Worm (Caenorhabditis elegans) whole organism, L4 larva: ENCODE data around the gene B0228.9.

Source experiments
- D1046.2 ChIP-seq: fragments of 200-800 bp; sonication (Bioruptor generic); IDR thresholded peaks from 2 replicates; pipeline ENCODE4 v1.3.6; 2022; ENCODE audit warnings: missing genetic modification characterization, missing compliant biosample characterization
- F26F4.8 ChIP-seq: fragments of 200-800 bp; sonication (Bioruptor generic); conservative IDR thresholded peaks from 2 replicates; pipeline ENCODE4 v1.3.6; 2022; ENCODE audit warnings: missing genetic modification characterization, missing compliant biosample characterization
- F37D6.2 ChIP-seq: sonication (generic microtip); optimal IDR thresholded peaks from 2 replicates; lab custom pipeline; 2016; ENCODE audit warnings: mild to moderate bottlenecking, missing genetic modification characterization, missing compliant biosample characterization
- R02D3.7 ChIP-seq: fragments of 150-350 bp; sonication (generic microtip); optimal IDR thresholded peaks from 3 replicates; lab custom pipeline; 2014; ENCODE audit warnings: missing biosample characterization, missing genetic modification characterization
- Y5F2A.4 ChIP-seq: fragments of 200-800 bp; sonication (Bioruptor generic); optimal IDR thresholded peaks from 2 replicates; lab custom pipeline; 2018; ENCODE audit warnings: mild to moderate bottlenecking, missing genetic modification characterization, missing compliant biosample characterization
- Y75B8A.6 ChIP-seq: fragments of 200-800 bp; sonication (Bioruptor generic); IDR thresholded peaks from 2 replicates; pipeline ENCODE4 v1.3.6; 2022; ENCODE audit warnings: missing genetic modification reagents, missing genetic modification characterization, missing compliant biosample characterization
- ZK337.2 ChIP-seq: fragments of 200-800 bp; sonication (Bioruptor generic); IDR thresholded peaks from 2 replicates; pipeline ENCODE4 v1.3.6; 2022; ENCODE audit warnings: missing genetic modification reagents, missing genetic modification characterization, missing compliant biosample characterization
- ama-1 ChIP-seq: fragments of 150-350 bp; optimal IDR thresholded peaks from 2 replicates; lab custom pipeline; 2014; ENCODE audit warnings: inconsistent platforms, mixed read lengths
- ceh-62 ChIP-seq: sonication (generic microtip); optimal IDR thresholded peaks from 2 replicates; lab custom pipeline; 2017; ENCODE audit warnings: missing biosample characterization, missing genetic modification characterization
- ceh-82 ChIP-seq: sonication (generic microtip); optimal IDR thresholded peaks from 2 replicates; lab custom pipeline; 2017; ENCODE audit warnings: missing biosample characterization, missing genetic modification characterization
- ces-1 ChIP-seq: fragments of 150-350 bp; sonication (generic microtip); optimal IDR thresholded peaks from 4 replicates; lab custom pipeline; 2014; ENCODE audit warnings: missing biosample characterization, missing genetic modification reagents, missing genetic modification characterization
- daf-12 ChIP-seq: fragments of 150-350 bp; optimal IDR thresholded peaks from 2 replicates; lab custom pipeline; 2014; ENCODE audit warnings: missing biosample characterization, missing genetic modification reagents, missing genetic modification characterization
- daf-19 ChIP-seq: fragments of 200-800 bp; sonication (Bioruptor generic); conservative IDR thresholded peaks from 2 replicates; pipeline ENCODE4 v1.3.6; 2022; ENCODE audit warnings: missing genetic modification characterization, missing compliant biosample characterization
- daf-8 ChIP-seq: fragments of 200-800 bp; sonication (Bioruptor generic); IDR thresholded peaks from 2 replicates; pipeline ENCODE4 v1.3.6; 2022; ENCODE audit warnings: missing genetic modification characterization, missing compliant biosample characterization
- dmd-6 ChIP-seq: fragments of 200-800 bp; sonication (Bioruptor generic); IDR thresholded peaks from 2 replicates; pipeline ENCODE4 v1.3.6; 2022; ENCODE audit warnings: missing genetic modification reagents, missing genetic modification characterization, missing compliant biosample characterization
- dmd-8 ChIP-seq: fragments of 200-800 bp; sonication (Bioruptor generic); IDR thresholded peaks from 2 replicates; pipeline ENCODE4 v1.3.6; 2022; ENCODE audit warnings: missing genetic modification characterization, missing compliant biosample characterization
- duxl-1 ChIP-seq: sonication (generic microtip); optimal IDR thresholded peaks from 2 replicates; lab custom pipeline; 2016; ENCODE audit warnings: mild to moderate bottlenecking, missing genetic modification characterization, moderate library complexity, missing compliant biosample characterization; ENCODE audit not compliant: poor library complexity
- egl-27 ChIP-seq: sonication (generic microtip); optimal IDR thresholded peaks from 3 replicates; lab custom pipeline; 2017; ENCODE audit warnings: missing biosample characterization, missing genetic modification reagents, missing genetic modification characterization
- egl-43 ChIP-seq: fragments of 200-800 bp; sonication (Bioruptor generic); IDR thresholded peaks from 2 replicates; pipeline ENCODE4 v1.3.6; 2022; ENCODE audit warnings: missing genetic modification reagents, missing genetic modification characterization, missing compliant biosample characterization
- fkh-10 ChIP-seq: fragments of 150-350 bp; optimal IDR thresholded peaks from 2 replicates; lab custom pipeline; 2014; ENCODE audit warnings: missing biosample characterization, missing genetic modification reagents, missing genetic modification characterization
- gei-8 ChIP-seq: fragments of 200-800 bp; sonication (Bioruptor generic); optimal IDR thresholded peaks from 2 replicates; lab custom pipeline; 2018; ENCODE audit warnings: mild to moderate bottlenecking, missing genetic modification characterization, missing compliant biosample characterization
- hlh-11 ChIP-seq: fragments of 200-800 bp; sonication (Bioruptor generic); optimal IDR thresholded peaks from 2 replicates; lab custom pipeline; 2018; ENCODE audit warnings: mild to moderate bottlenecking, missing genetic modification characterization, missing compliant biosample characterization
- jun-1 ChIP-seq: fragments of 150-350 bp; optimal IDR thresholded peaks from 2 replicates; lab custom pipeline; 2014; ENCODE audit warnings: missing biosample characterization, missing genetic modification reagents, missing genetic modification characterization
- lin-13 ChIP-seq: fragments of 150-350 bp; optimal IDR thresholded peaks from 2 replicates; lab custom pipeline; 2014; ENCODE audit warnings: missing biosample characterization, missing genetic modification reagents, missing genetic modification characterization
- lin-15B ChIP-seq: fragments of 150-350 bp; sonication (generic microtip); optimal IDR thresholded peaks from 3 replicates; lab custom pipeline; 2014; ENCODE audit warnings: missing biosample characterization, missing genetic modification characterization
- lin-38 ChIP-seq: fragments of 200-800 bp; sonication (Bioruptor generic); IDR thresholded peaks from 2 replicates; pipeline ENCODE4 v1.3.6; 2022; ENCODE audit warnings: missing genetic modification reagents, missing genetic modification characterization, missing compliant biosample characterization
- lsy-2 ChIP-seq, 2 experiments: fragments of 150-350 bp in 1 of 2; sonication (generic microtip) in 1 of 2; optimal IDR thresholded peaks; 2 replicates each; lab custom pipeline; 2014 to 2017; ENCODE audit warnings: missing biosample characterization in 2 of 2, missing genetic modification characterization in 2 of 2
- madf-9 ChIP-seq: fragments of 200-800 bp; sonication (Bioruptor generic); conservative IDR thresholded peaks from 2 replicates; pipeline ENCODE4 v1.3.6; 2022; ENCODE audit warnings: missing genetic modification reagents, missing genetic modification characterization, missing compliant biosample characterization
- mdl-1 ChIP-seq, 2 experiments: fragments of 150-350 bp in 1 of 2; sonication (generic microtip) in 1 of 2; optimal IDR thresholded peaks; 2 replicates each; lab custom pipeline; 2014 to 2017; ENCODE audit warnings: missing biosample characterization in 2 of 2, missing genetic modification characterization in 2 of 2
- mdt-29 ChIP-seq: fragments of 200-800 bp; sonication (Bioruptor generic); IDR thresholded peaks from 2 replicates; pipeline ENCODE4 v1.3.6; 2022; ENCODE audit warnings: missing genetic modification reagents, missing genetic modification characterization, missing compliant biosample characterization
- mxl-3 ChIP-seq: fragments of 200-800 bp; sonication (Bioruptor generic); optimal IDR thresholded peaks from 2 replicates; lab custom pipeline; 2018; ENCODE audit warnings: mild to moderate bottlenecking, missing genetic modification characterization, missing compliant biosample characterization
- nhr-10 ChIP-seq: fragments of 150-350 bp; optimal IDR thresholded peaks from 2 replicates; lab custom pipeline; 2014; ENCODE audit warnings: missing biosample characterization, missing genetic modification characterization
- nhr-111 ChIP-seq: fragments of 200-800 bp; sonication (Bioruptor generic); optimal IDR thresholded peaks from 2 replicates; lab custom pipeline; 2018; ENCODE audit warnings: mild to moderate bottlenecking, missing genetic modification characterization, missing compliant biosample characterization
- nhr-237 ChIP-seq: sonication (generic microtip); optimal IDR thresholded peaks from 2 replicates; lab custom pipeline; 2017; ENCODE audit warnings: missing biosample characterization, missing genetic modification characterization
- nhr-48 ChIP-seq: sonication (generic microtip); optimal IDR thresholded peaks from 2 replicates; lab custom pipeline; 2016; ENCODE audit warnings: mild to moderate bottlenecking, missing genetic modification characterization, missing compliant biosample characterization
- nhr-6 ChIP-seq: fragments of 150-350 bp; optimal IDR thresholded peaks from 2 replicates; lab custom pipeline; 2014; ENCODE audit warnings: missing biosample characterization, missing genetic modification characterization
- nhr-76 ChIP-seq: fragments of 150-350 bp; optimal IDR thresholded peaks from 2 replicates; lab custom pipeline; 2014; ENCODE audit warnings: missing biosample characterization, missing genetic modification characterization
- pqm-1 ChIP-seq: sonication (generic microtip); optimal IDR thresholded peaks from 2 replicates; lab custom pipeline; 2017; ENCODE audit warnings: missing biosample characterization, missing genetic modification characterization
- skn-1 ChIP-seq: fragments of 150-350 bp; optimal IDR thresholded peaks from 2 replicates; lab custom pipeline; 2014; ENCODE audit warnings: missing biosample characterization, missing genetic modification characterization
- snpc-1.2 ChIP-seq: fragments of 200-800 bp; sonication (Bioruptor generic); IDR thresholded peaks from 2 replicates; pipeline ENCODE4 v1.3.6; 2022; ENCODE audit warnings: missing genetic modification reagents, missing genetic modification characterization, missing compliant biosample characterization
- vab-7 ChIP-seq: fragments of 200-800 bp; sonication (Bioruptor generic); IDR thresholded peaks from 2 replicates; pipeline ENCODE4 v1.3.6; 2022; ENCODE audit warnings: missing genetic modification reagents, missing genetic modification characterization, missing compliant biosample characterization
- zag-1 ChIP-seq: fragments of 150-350 bp; optimal IDR thresholded peaks from 2 replicates; lab custom pipeline; 2014; ENCODE audit warnings: missing biosample characterization, missing genetic modification characterization

The B0228.9 gene

ce11 chrII:7801899-7802298, 38.4 kb upstream of the B0228.9 start:
- no peak for TF ChIP-seq lin-38 (GFP tag; lab: Robert Waterston, UW)
- TF ChIP-seq egl-43 (GFP tag; lab: Robert Waterston, UW): no peak
- no peak for TF ChIP-seq dmd-8
- TF ChIP-seq zag-1 (tag; lab: Kevin White, UChicago): no peak
- no peak for TF ChIP-seq gei-8 (GFP tag; lab: Kevin White, UChicago)
- TF ChIP-seq R02D3.7 (tag; lab: Kevin White, UChicago): no peak
- no peak for TF ChIP-seq skn-1 (tag; lab: Kevin White, UChicago)
- TF ChIP-seq ceh-62 (tag; lab: Kevin White, UChicago): no peak
- no peak for TF ChIP-seq ceh-82 (tag; lab: Kevin White, UChicago)
- no peak for TF ChIP-seq nhr-76 (tag; lab: Kevin White, UChicago)
- no peak for TF ChIP-seq F26F4.8 (GFP tag; lab: Robert Waterston, UW)
- TF ChIP-seq Y5F2A.4 (GFP tag; lab: Kevin White, UChicago): no peak
- no peak for TF ChIP-seq nhr-111 (GFP tag; lab: Kevin White, UChicago)
- TF ChIP-seq mdt-29: no peak
- no peak for TF ChIP-seq egl-27
- TF ChIP-seq nhr-6 (tag; lab: Kevin White, UChicago): no peak
- TF ChIP-seq lsy-2 (tag; optimal IDR thresholded peaks at IDR 0.05; lab: Kevin White, UChicago): no peak
- TF ChIP-seq nhr-48: no peak

- TF ChIP-seq pqm-1 (peak; percentile 52), dmd-6 (GFP tag; lab: Robert Waterston, UW) (peak; percentile 25; the same call in 1 of the 2 replicates), nhr-237 (tag; lab: Kevin White, UChicago) (no peak)
These were observed 37.8 kb upstream of the B0228.9 start for ce11 chrII:7801255-7801654.

- no peak for TF ChIP-seq mxl-3 (GFP tag; lab: Kevin White, UChicago)
- TF ChIP-seq D1046.2 (GFP tag; lab: Robert Waterston, UW): no peak
- no peak for TF ChIP-seq zag-1 (tag; lab: Kevin White, UChicago)
- peak; percentile 10 for TF ChIP-seq fkh-10
- TF ChIP-seq ama-1 (lab: Kevin White, UChicago): no peak
- no peak for TF ChIP-seq gei-8 (GFP tag; lab: Kevin White, UChicago)
- TF ChIP-seq duxl-1 (tag; lab: Kevin White, UChicago): no peak
- no peak for TF ChIP-seq ZK337.2 (GFP tag; lab: Robert Waterston, UW)
- TF ChIP-seq ces-1 (GFP tag; lab: Kevin White, UChicago): peak; percentile 40
- TF ChIP-seq, all 104 proteins: peak for 2
These were observed 31.8 kb upstream of the B0228.9 start for ce11 chrII:7795299-7795698.

DNA sequence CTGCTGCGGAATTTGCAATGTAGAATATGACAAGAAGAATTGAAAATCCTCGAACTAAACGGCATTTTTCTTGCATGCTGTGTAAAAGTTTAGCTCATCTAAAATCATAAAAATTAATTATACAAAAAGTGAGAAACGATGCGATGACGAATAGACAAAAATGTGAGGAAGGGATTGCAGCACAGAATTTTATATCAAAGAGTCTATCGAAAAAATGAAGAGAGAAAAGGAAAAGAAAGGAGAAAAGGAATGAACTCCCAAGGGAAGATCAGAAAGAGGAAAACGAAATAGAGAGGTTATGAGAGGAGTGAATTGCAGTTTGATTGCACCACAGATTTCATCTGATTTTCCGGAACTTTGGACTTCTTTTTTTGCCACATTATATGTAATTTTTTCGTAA, 30.8 kb upstream of the B0228.9 start, which contains the start of gene glr-4:
glr-4 (minus strand) TSS at position 101 of the 400 bp plus-strand sequence.
- no peak for TF ChIP-seq madf-9 (GFP tag; lab: Robert Waterston, UW)
- TF ChIP-seq Y75B8A.6 (GFP tag; lab: Robert Waterston, UW): no peak
- no peak for TF ChIP-seq snpc-1.2 (GFP tag; lab: Robert Waterston, UW)
- no peak for TF ChIP-seq lsy-2 (tag; optimal IDR thresholded peaks at IDR 0.05; lab: Kevin White, UChicago)
- no peak for TF ChIP-seq lin-13 (GFP tag; lab: Kevin White, UChicago)
- TF ChIP-seq daf-12 (tag; lab: Kevin White, UChicago): no peak
- no peak for TF ChIP-seq jun-1 (tag; lab: Kevin White, UChicago)
- TF ChIP-seq daf-8: no peak
- no peak for TF ChIP-seq nhr-111 (GFP tag; lab: Kevin White, UChicago)
- no peak for TF ChIP-seq skn-1 (tag; lab: Kevin White, UChicago)
- no peak for TF ChIP-seq F37D6.2 (tag; lab: Kevin White, UChicago)
- no peak for TF ChIP-seq hlh-11
- TF ChIP-seq nhr-10: no peak
- TF ChIP-seq mdl-1 (tag; optimal IDR thresholded peaks at IDR 0.05; lab: Kevin White, UChicago): no peak
- TF ChIP-seq fkh-10: no peak
- no peak for TF ChIP-seq daf-19 (GFP tag; lab: Robert Waterston, UW)
- TF ChIP-seq lin-15B (tag; lab: Kevin White, UChicago): no peak
- no peak for TF ChIP-seq vab-7
- no peak for TF ChIP-seq zag-1 (tag; lab: Kevin White, UChicago)
